Fruit fly (Drosophila melanogaster): Measurements from ENCODE around the gene CG15021.

The CG15021 gene

DNA sequence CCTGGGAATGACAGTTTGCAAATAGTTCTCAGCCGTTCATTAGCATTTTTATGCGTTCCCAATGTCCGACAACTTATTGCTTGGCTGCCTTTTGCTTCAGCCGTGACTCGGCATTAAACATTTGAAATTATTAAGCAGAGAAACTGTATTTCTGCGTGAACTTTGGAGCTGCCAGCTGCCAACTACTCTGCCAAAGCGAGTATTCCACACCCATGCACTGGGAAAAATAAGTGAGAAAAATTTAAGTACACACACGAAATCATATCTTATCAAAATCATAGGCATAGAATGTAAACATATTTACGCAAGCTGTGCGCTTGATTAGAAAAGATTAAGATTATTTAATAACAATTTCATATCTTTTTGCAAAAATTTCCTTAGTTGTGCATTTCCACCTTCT lies 23.5 kb upstream of the CG15021 start (continued):
- TF ChIP-seq bowl (GFP tag; IDR thresholded peaks at IDR 0.05): no peak; the same call in 1 of the 2 replicates
- TF ChIP-seq CG17612 (GFP tag; IDR thresholded peaks at IDR 0.05): peak; percentile 64; the same call in 1 of the 2 replicates
- peak; percentile 11 for TF ChIP-seq Ets97D (GFP tag; optimal IDR thresholded peaks at IDR 0.05)
- no peak for TF ChIP-seq CG6791 (GFP tag; IDR thresholded peaks at IDR 0.05; ENCODE audit: partially characterized antibody)
- TF ChIP-seq prd (optimal IDR thresholded peaks at IDR 0.05): no peak
- peak; percentile 65 for TF ChIP-seq prd (GFP tag; IDR thresholded peaks at IDR 0.05)
- no peak for TF ChIP-seq her (GFP tag; optimal IDR thresholded peaks at IDR 0.05)
- no peak for TF ChIP-seq BEAF-32 (GFP tag; optimal IDR thresholded peaks at IDR 0.05)
- TF ChIP-seq Sry-β (GFP tag; optimal IDR thresholded peaks at IDR 0.05): no peak
- TF ChIP-seq CG12942 (GFP tag; optimal IDR thresholded peaks at IDR 0.05): no peak
- no peak for TF ChIP-seq Adf1 (GFP tag; IDR thresholded peaks at IDR 0.05)
- no peak for TF ChIP-seq psq (GFP tag; optimal IDR thresholded peaks at IDR 0.05)
- no peak for TF ChIP-seq twi (tag; optimal IDR thresholded peaks at IDR 0.05)
- peak; percentile 72; the same call in 1 of the 3 replicates for TF ChIP-seq CG6175 (GFP tag; IDR thresholded peaks at IDR 0.05)
- no peak for TF ChIP-seq dm (GFP tag; optimal IDR thresholded peaks at IDR 0.05)
- peak; percentile 75 for TF ChIP-seq seq (GFP tag; IDR thresholded peaks at IDR 0.05)
- no peak for TF ChIP-seq GATAe (GFP tag; conservative IDR thresholded peaks at IDR 0.05)
- no peak for TF ChIP-seq CG15696 (tag; optimal IDR thresholded peaks at IDR 0.05)
- no peak for TF ChIP-seq HmgD (GFP tag; optimal IDR thresholded peaks at IDR 0.05)
- TF ChIP-seq Hey (tag; optimal IDR thresholded peaks at IDR 0.05): no peak
- peak; percentile 15 for TF ChIP-seq CG13624 (GFP tag; optimal IDR thresholded peaks at IDR 0.05)
- TF ChIP-seq vnd (GFP tag; IDR thresholded peaks at IDR 0.05; ENCODE audit: partially characterized antibody): no peak
- TF ChIP-seq Six4 (GFP tag; optimal IDR thresholded peaks at IDR 0.05): no peak
- TF ChIP-seq dati (GFP tag; IDR thresholded peaks at IDR 0.05): no peak
- no peak for TF ChIP-seq CG10565 (GFP tag; optimal IDR thresholded peaks at IDR 0.05)
- no peak for TF ChIP-seq CG10209 (GFP tag; optimal IDR thresholded peaks at IDR 0.05)
- TF ChIP-seq CG9876 (GFP tag; optimal IDR thresholded peaks at IDR 0.05): no peak
- TF ChIP-seq zfh2 (GFP tag; optimal IDR thresholded peaks at IDR 0.05): peak; percentile 10
- peak; percentile 21 for TF ChIP-seq schlank (tag; optimal IDR thresholded peaks at IDR 0.05)
- TF ChIP-seq CG17912 (GFP tag; optimal IDR thresholded peaks at IDR 0.05): no peak
- TF ChIP-seq ab (GFP tag; optimal IDR thresholded peaks at IDR 0.05): no peak
- no peak for TF ChIP-seq Tbp (GFP tag; optimal IDR thresholded peaks at IDR 0.05)
- peak; percentile 75 for TF ChIP-seq CG11456 (GFP tag; IDR thresholded peaks at IDR 0.05)
- no peak for TF ChIP-seq D19B (GFP tag; optimal IDR thresholded peaks at IDR 0.05)
- TF ChIP-seq Max (GFP tag; optimal IDR thresholded peaks at IDR 0.05): no peak
- TF ChIP-seq CG8290 (GFP tag; optimal IDR thresholded peaks at IDR 0.05): no peak
- TF ChIP-seq CG8290 (tag; optimal IDR thresholded peaks at IDR 0.05): peak in 1 of 2 experiments; percentile 63
- no peak for TF ChIP-seq Fer2 (tag; optimal IDR thresholded peaks at IDR 0.05)
- no peak for TF ChIP-seq mld (GFP tag; IDR thresholded peaks at IDR 0.05; ENCODE audit: partially characterized antibody)
- TF ChIP-seq CG8281 (tag; optimal IDR thresholded peaks at IDR 0.05): no peak
- TF ChIP-seq CG11695 (GFP tag; IDR thresholded peaks at IDR 0.05): peak; percentile 29; the same call in 2 of the 3 replicates
- TF ChIP-seq CG4404 (GFP tag; IDR thresholded peaks at IDR 0.05): peak; percentile 34; the same call in 1 of the 2 replicates
- TF ChIP-seq CG32532 (GFP tag; IDR thresholded peaks at IDR 0.05): peak; percentile 71
- TF ChIP-seq fd64A (GFP tag; optimal IDR thresholded peaks at IDR 0.05): no peak
- TF ChIP-seq nerfin-1 (tag; optimal IDR thresholded peaks at IDR 0.05): no peak
- TF ChIP-seq Side (GFP tag; optimal IDR thresholded peaks at IDR 0.05): peak; percentile 16
- 0 out of 2 replicates have a peak, but pooled peaks have one; percentile 38 for TF ChIP-seq CG16779 (GFP tag; IDR thresholded peaks at IDR 0.05)
- peak; percentile 85 for TF ChIP-seq CG9932 (GFP tag; IDR thresholded peaks at IDR 0.05)
- TF ChIP-seq corto (GFP tag; optimal IDR thresholded peaks at IDR 0.05): no peak
- no peak for TF ChIP-seq tup (GFP tag; optimal IDR thresholded peaks at IDR 0.05)
- TF ChIP-seq nau (GFP tag; optimal IDR thresholded peaks at IDR 0.05): peak; percentile 27
- peak; percentile 43 for TF ChIP-seq sug (tag; optimal IDR thresholded peaks at IDR 0.05)
